Worm (Caenorhabditis elegans): Measurements from ENCODE around the gene gap-1.
A peak's percentile ranks its signal among the peaks of the same experiment; 100 is the strongest.

The gap-1 gene

DNA sequence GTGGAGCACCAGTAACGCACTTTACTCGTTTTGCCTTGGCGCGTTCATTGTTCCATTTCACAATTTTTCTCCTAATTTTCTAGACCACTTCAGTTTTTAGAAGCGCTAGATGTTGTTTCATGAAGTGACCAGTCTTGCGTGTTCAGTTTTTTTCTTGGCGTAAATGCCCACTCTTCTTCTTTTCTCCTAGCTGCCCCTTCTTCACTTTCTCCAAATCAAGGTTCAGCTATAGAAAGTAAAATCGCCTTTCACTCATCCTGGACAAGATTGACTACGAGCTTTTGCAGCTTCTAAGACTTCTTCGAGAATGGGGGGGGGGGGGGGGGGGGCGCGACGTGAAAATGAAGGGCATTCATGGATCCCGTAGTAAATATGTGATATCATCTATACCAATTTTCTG is 20.4 kb downstream of the gap-1 start:
- TF ChIP-seq hmg-4 (GFP tag; optimal IDR thresholded peaks at IDR 0.05) (no peak), F13C5.2 (tag; optimal IDR thresholded peaks at IDR 0.05) (no peak), tbx-11 (GFP tag; IDR thresholded peaks at IDR 0.05) (no peak), sea-1 (GFP tag; conservative IDR thresholded peaks at IDR 0.05) (no peak)

DNA sequence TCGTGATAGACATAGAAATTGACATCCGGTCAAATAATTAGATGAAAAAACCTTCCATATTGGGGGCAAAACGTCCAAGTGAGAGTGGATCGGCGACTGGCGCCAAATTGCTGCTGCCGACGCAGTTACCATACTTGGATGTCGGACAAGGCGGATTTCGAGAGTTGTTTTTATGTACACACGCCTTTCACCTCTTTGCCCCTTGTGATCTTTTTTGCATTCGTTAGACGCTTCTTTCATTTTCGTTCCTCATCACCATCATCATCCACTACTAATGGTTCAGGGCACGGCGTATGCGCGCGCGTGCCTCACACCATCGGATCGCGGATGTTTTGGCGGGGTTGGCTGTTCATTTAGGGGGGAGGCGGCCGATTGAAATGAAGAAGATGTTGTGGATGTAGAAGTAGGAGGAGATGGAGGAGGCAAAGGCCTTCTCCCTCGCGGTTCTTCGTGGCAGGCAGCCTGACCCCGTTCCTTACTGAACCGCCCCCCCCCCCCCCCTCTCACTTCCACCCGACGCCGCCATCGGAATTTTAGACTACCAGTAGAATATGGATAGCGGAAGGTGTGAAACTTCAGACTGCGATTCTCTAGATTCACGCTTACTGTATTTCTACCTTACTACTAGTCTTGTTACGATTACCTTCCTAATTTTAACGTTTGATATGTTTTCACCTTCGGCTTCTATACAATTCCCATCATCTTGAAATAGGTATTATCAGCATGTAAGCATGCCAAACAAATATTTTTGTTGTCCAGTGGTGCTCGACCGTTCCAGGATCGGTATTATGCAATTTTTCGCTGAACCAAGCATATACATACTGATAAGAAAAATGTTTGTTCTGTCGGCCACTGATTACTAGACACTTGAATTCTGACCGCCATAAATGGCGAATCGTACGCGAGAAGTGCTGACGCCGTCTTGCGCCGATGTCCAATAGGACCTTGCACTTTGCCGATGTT is 21.4 kb downstream of the gap-1 start:
- TF ChIP-seq aly-1 (tag; optimal IDR thresholded peaks at IDR 0.05) (no peak), ama-1 (optimal IDR thresholded peaks at IDR 0.05) (no peak), tra-4 (tag; optimal IDR thresholded peaks at IDR 0.05) (no peak), ceh-36 (tag; optimal IDR thresholded peaks at IDR 0.05) (no peak), B0310.2 (tag; optimal IDR thresholded peaks at IDR 0.05) (no peak), ets-7 (tag; optimal IDR thresholded peaks at IDR 0.05) (no peak), F13C5.2 (tag; optimal IDR thresholded peaks at IDR 0.05) (no peak), hmg-4 (GFP tag; optimal IDR thresholded peaks at IDR 0.05) (no peak), tbx-11 (GFP tag; IDR thresholded peaks at IDR 0.05) (no peak), pes-1 (GFP tag; IDR thresholded peaks at IDR 0.05) (no peak)

DNA sequence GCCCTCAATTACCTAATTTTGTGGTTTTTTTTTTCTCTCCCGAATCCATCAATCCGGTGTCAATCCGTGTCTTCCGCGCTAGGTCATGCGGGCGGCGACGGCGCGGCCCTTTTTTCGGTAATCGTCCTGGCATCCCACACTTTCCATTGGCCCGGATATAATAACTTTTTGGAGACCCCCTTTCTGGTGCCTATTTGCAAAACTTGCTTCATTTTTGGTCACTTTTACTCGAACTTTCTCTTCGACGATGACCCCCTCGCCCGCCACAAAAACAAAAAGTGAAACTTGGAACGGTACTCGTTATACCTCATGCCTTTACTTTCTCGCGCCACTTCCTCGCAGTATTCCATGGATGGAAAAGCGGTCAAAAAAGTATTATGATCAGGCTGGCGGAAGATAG is 22.1 kb downstream of the gap-1 start:
- TF ChIP-seq scrt-1 (GFP tag; IDR thresholded peaks at IDR 0.05) = no peak
- no peak for TF ChIP-seq B0310.2 (tag; optimal IDR thresholded peaks at IDR 0.05)
- TF ChIP-seq tbx-37 (GFP tag; conservative IDR thresholded peaks at IDR 0.05) = no peak
- TF ChIP-seq pes-1 (GFP tag; IDR thresholded peaks at IDR 0.05) = no peak
- no peak for TF ChIP-seq sea-1 (GFP tag; conservative IDR thresholded peaks at IDR 0.05)
- no peak for TF ChIP-seq tbx-11 (GFP tag; IDR thresholded peaks at IDR 0.05)
- no peak for TF ChIP-seq tra-4 (tag; optimal IDR thresholded peaks at IDR 0.05)
- TF ChIP-seq F13C5.2 (tag; optimal IDR thresholded peaks at IDR 0.05) = no peak
- no peak for TF ChIP-seq ceh-13 (GFP tag; optimal IDR thresholded peaks at IDR 0.05)
- no peak for TF ChIP-seq flt-1 (GFP tag; IDR thresholded peaks at IDR 0.05)
- no peak for TF ChIP-seq ama-1 (optimal IDR thresholded peaks at IDR 0.05)
- no peak for TF ChIP-seq aly-1 (tag; optimal IDR thresholded peaks at IDR 0.05)
- no peak for TF ChIP-seq ets-7 (tag; optimal IDR thresholded peaks at IDR 0.05)
- TF ChIP-seq hnd-1 (tag; optimal IDR thresholded peaks at IDR 0.05) = no peak
- no peak for TF ChIP-seq hmg-4 (GFP tag; optimal IDR thresholded peaks at IDR 0.05)

DNA sequence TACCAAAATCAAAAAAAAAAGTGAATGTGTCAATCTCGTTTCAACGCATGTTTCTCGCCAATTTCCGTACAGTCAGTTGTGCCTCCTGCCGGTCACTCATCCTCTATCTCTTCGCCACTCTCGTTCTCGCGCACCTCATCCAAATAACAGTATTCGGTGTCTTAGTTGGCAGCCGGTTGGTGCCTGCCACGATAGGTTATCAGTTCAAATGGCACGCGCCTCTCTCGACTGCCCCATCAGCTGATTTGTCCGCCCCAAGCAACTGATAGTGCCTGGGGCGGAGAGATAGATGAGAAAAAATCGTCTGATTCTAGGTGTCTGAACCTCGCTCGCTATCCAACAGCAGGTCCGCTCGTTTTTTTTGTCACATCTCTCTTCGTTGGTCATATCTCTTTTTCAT is 22.8 kb downstream of the gap-1 start:
- TF ChIP-seq ceh-36 (tag; optimal IDR thresholded peaks at IDR 0.05) = no peak
- TF ChIP-seq scrt-1 (GFP tag; IDR thresholded peaks at IDR 0.05) = no peak
- TF ChIP-seq flt-1 (GFP tag; IDR thresholded peaks at IDR 0.05) = no peak
- TF ChIP-seq hmg-4 (GFP tag; optimal IDR thresholded peaks at IDR 0.05) = no peak
- no peak for TF ChIP-seq ceh-13 (GFP tag; optimal IDR thresholded peaks at IDR 0.05)
- no peak for TF ChIP-seq tbx-37 (GFP tag; conservative IDR thresholded peaks at IDR 0.05)
- TF ChIP-seq ets-7 (tag; optimal IDR thresholded peaks at IDR 0.05) = no peak
- no peak for TF ChIP-seq tra-4 (tag; optimal IDR thresholded peaks at IDR 0.05)
- TF ChIP-seq B0310.2 (tag; optimal IDR thresholded peaks at IDR 0.05) = no peak
- TF ChIP-seq ama-1 (optimal IDR thresholded peaks at IDR 0.05) = no peak
- TF ChIP-seq tbx-11 (GFP tag; IDR thresholded peaks at IDR 0.05) = no peak
- no peak for TF ChIP-seq sea-1 (GFP tag; conservative IDR thresholded peaks at IDR 0.05)
- no peak for TF ChIP-seq hmbx-1 (tag; optimal IDR thresholded peaks at IDR 0.05)
- TF ChIP-seq hnd-1 (tag; optimal IDR thresholded peaks at IDR 0.05) = no peak
- TF ChIP-seq pes-1 (GFP tag; IDR thresholded peaks at IDR 0.05) = no peak

DNA sequence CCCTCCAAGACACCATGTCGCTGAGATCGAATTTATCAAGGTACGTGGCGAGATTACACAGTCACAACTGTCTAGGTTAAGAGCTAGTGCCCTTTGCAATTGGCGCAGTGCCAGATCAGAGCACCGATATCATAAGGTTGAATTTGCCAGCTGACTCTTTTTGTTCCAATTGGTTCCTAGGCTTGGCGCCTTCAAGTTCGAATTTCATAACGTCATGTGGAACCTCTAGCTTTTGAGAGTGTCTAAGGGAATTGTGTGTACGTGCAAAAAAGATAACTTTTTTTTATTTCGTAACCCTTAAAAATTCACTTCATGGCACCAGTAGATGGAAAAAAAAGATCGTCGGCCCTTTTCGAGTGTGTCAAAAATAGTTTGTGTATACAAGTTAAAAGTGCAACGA is 23.9 kb downstream of the gap-1 start:
- no peak for TF ChIP-seq ama-1 (optimal IDR thresholded peaks at IDR 0.05)
- TF ChIP-seq hnd-1 (tag; optimal IDR thresholded peaks at IDR 0.05) = no peak
- no peak for TF ChIP-seq flt-1 (GFP tag; IDR thresholded peaks at IDR 0.05)
- no peak for TF ChIP-seq aly-1 (tag; optimal IDR thresholded peaks at IDR 0.05)
- no peak for TF ChIP-seq tbx-37 (GFP tag; conservative IDR thresholded peaks at IDR 0.05)
- TF ChIP-seq tra-4 (tag; optimal IDR thresholded peaks at IDR 0.05) = no peak
- TF ChIP-seq hmg-4 (GFP tag; optimal IDR thresholded peaks at IDR 0.05) = no peak
- TF ChIP-seq ets-7 (tag; optimal IDR thresholded peaks at IDR 0.05) = no peak
- TF ChIP-seq ceh-36 (tag; optimal IDR thresholded peaks at IDR 0.05) = no peak
- TF ChIP-seq F13C5.2 (tag; optimal IDR thresholded peaks at IDR 0.05) = no peak
- no peak for TF ChIP-seq pes-1 (GFP tag; IDR thresholded peaks at IDR 0.05)
- no peak for TF ChIP-seq ceh-13 (GFP tag; optimal IDR thresholded peaks at IDR 0.05)
- TF ChIP-seq sea-1 (GFP tag; conservative IDR thresholded peaks at IDR 0.05) = no peak
- no peak for TF ChIP-seq tbx-11 (GFP tag; IDR thresholded peaks at IDR 0.05)
- TF ChIP-seq scrt-1 (GFP tag; IDR thresholded peaks at IDR 0.05) = no peak
- TF ChIP-seq hmbx-1 (tag; optimal IDR thresholded peaks at IDR 0.05) = no peak
- TF ChIP-seq B0310.2 (tag; optimal IDR thresholded peaks at IDR 0.05) = no peak

DNA sequence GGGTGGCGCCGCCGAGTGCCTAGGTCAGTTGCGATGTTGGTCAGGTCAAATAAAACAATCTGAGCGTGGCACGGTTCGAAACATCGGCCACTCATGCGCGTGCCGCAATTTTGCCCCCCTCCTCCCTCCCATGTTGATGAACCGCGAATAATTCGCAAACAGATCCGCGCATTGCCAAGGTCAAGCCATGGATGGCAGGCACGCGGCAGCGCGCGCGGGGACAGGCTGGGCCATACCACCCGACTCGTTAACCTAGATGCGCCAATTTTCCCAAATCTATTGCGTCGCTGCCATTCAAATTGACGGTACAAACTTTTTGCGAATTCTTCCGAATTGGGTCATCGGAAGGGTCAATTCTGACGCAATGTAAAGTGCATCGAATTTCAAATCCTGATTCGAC is 24.4 kb downstream of the gap-1 start:
- TF ChIP-seq tbx-37 (GFP tag; conservative IDR thresholded peaks at IDR 0.05) = no peak
- no peak for TF ChIP-seq tbx-11 (GFP tag; IDR thresholded peaks at IDR 0.05)
- TF ChIP-seq F13C5.2 (tag; optimal IDR thresholded peaks at IDR 0.05) = no peak
- no peak for TF ChIP-seq B0310.2 (tag; optimal IDR thresholded peaks at IDR 0.05)
- TF ChIP-seq flt-1 (GFP tag; IDR thresholded peaks at IDR 0.05) = no peak
- TF ChIP-seq ama-1 (optimal IDR thresholded peaks at IDR 0.05) = no peak
- TF ChIP-seq aly-1 (tag; optimal IDR thresholded peaks at IDR 0.05) = peak; percentile 3
- TF ChIP-seq scrt-1 (GFP tag; IDR thresholded peaks at IDR 0.05) = peak; percentile 61; the same call in 1 of the 2 replicates
- TF ChIP-seq ceh-13 (GFP tag; optimal IDR thresholded peaks at IDR 0.05) = no peak
- no peak for TF ChIP-seq hmbx-1 (tag; optimal IDR thresholded peaks at IDR 0.05)
- no peak for TF ChIP-seq ets-7 (tag; optimal IDR thresholded peaks at IDR 0.05)
- no peak for TF ChIP-seq tra-4 (tag; optimal IDR thresholded peaks at IDR 0.05)
- TF ChIP-seq ceh-36 (tag; optimal IDR thresholded peaks at IDR 0.05) = no peak
- TF ChIP-seq hmg-4 (GFP tag; optimal IDR thresholded peaks at IDR 0.05) = peak; percentile 31
- TF ChIP-seq hnd-1 (tag; optimal IDR thresholded peaks at IDR 0.05) = no peak
- peak; percentile 30; the same call in 1 of the 2 replicates for TF ChIP-seq pes-1 (GFP tag; IDR thresholded peaks at IDR 0.05)
- TF ChIP-seq sea-1 (GFP tag; conservative IDR thresholded peaks at IDR 0.05) = no peak

DNA sequence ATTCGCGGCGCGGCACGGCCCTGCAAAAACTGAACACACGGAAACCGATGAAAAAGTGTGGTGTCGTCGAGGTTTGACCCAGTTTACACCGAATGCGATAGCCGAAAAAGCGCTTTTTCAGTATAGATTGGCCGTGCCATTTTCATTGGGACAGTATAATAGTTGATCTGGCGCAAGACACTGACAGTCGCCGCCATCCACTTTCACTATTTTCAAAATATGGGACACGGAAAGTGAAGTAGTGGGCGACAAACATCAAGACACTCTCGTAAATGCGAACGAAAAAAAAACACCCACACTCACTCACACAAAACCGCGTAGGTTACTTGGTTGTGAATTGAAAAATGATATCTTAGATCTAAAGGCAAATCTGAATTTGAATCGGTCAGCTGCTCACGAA is 26.7 kb downstream of the gap-1 start:
- TF ChIP-seq hmbx-1 (tag; optimal IDR thresholded peaks at IDR 0.05) (no peak), ets-7 (tag; optimal IDR thresholded peaks at IDR 0.05) (no peak), tbx-11 (GFP tag; IDR thresholded peaks at IDR 0.05) (no peak), sea-1 (GFP tag; conservative IDR thresholded peaks at IDR 0.05) (no peak), tra-4 (tag; optimal IDR thresholded peaks at IDR 0.05) (no peak), ceh-13 (GFP tag; optimal IDR thresholded peaks at IDR 0.05) (no peak), tbx-37 (GFP tag; conservative IDR thresholded peaks at IDR 0.05) (no peak), flt-1 (GFP tag; IDR thresholded peaks at IDR 0.05) (no peak), B0310.2 (tag; optimal IDR thresholded peaks at IDR 0.05) (no peak), F13C5.2 (tag; optimal IDR thresholded peaks at IDR 0.05) (no peak), scrt-1 (GFP tag; IDR thresholded peaks at IDR 0.05) (no peak), pes-1 (GFP tag; IDR thresholded peaks at IDR 0.05) (no peak), hnd-1 (tag; optimal IDR thresholded peaks at IDR 0.05) (no peak), aly-1 (tag; optimal IDR thresholded peaks at IDR 0.05) (no peak), ceh-36 (tag; optimal IDR thresholded peaks at IDR 0.05) (no peak)

Measured in whole organism, early embryonic.